Fruit fly (Drosophila melanogaster) whole organism, embryonic: ENCODE data around the gene CG14253.

Source experiments
- Trl ChIP-seq, 3 experiments: fragments of >200 bp in 2 of 3; fragments of 200-800 bp in 1 of 3; sonication (Bioruptor generic) in 1 of 3; optimal IDR thresholded peaks; 2 replicates in 1 of 3; 3 replicates in 2 of 3; lab custom pipeline; 2016 to 2017; ENCODE audit warnings: missing biosample characterization in 1 of 3, missing genetic modification characterization in 1 of 3
- insv ChIP-seq, 2 experiments: fragments of 200-800 bp; sonication (Bioruptor generic); optimal IDR thresholded peaks; 3 replicates each; lab custom pipeline; 2016 to 2018; ENCODE audit warnings: missing biosample characterization in 2 of 2, missing genetic modification characterization in 2 of 2

DNA sequence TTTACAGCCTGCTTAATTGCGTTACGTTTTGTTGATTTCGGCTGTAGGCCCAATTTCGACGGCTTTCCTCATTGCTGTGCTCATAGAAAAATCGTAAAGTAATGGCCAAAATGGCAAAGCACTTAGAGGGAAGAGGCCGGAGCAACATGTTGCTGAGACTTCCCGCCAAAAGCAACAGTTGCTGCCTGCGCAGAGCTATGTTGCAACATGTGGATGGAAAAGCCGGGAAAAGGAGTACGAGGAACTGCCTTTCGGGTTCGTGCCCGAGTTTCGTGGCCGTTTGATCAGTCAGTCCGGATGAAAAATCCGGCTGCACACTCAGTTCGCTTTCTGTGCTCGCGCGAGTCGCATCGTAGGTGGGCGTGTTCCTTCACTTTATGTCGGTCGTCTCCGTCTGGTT is 18.3 kb downstream of the CG14253 start, which contains the start of gene RYa-R:
- TF ChIP-seq Trl (optimal IDR thresholded peaks at IDR 0.05; lab: Kevin White, UChicago) (no peak), Trl (GFP tag; optimal IDR thresholded peaks at IDR 0.05; lab: Kevin White, UChicago) (no peak), insv (GFP tag; optimal IDR thresholded peaks at IDR 0.05; lab: Kevin White, UChicago) (no peak)
